Worm (Caenorhabditis elegans) whole organism, midembryonic: ENCODE results near the gene C35D6.4.

ENCODE experiments used
- T22C8.4 ChIP-seq: fragments of 200-800 bp; sonication (Bioruptor generic); IDR thresholded peaks from 2 replicates; pipeline ENCODE4 v1.3.6; 2022; ENCODE audit warnings: missing genetic modification characterization, missing compliant biosample characterization
- cog-1 ChIP-seq: sonication (generic microtip); optimal IDR thresholded peaks from 2 replicates; lab custom pipeline; 2016; ENCODE audit warnings: missing genetic modification characterization, missing compliant biosample characterization
- flt-1 ChIP-seq: fragments of 200-800 bp; sonication (Bioruptor generic); IDR thresholded peaks from 2 replicates; pipeline ENCODE4 v1.3.6; 2022; ENCODE audit warnings: missing genetic modification characterization, missing compliant biosample characterization
- klf-2 ChIP-seq: fragments of 200-800 bp; sonication (Bioruptor generic); conservative IDR thresholded peaks from 2 replicates; pipeline ENCODE4 v1.3.6; 2022; ENCODE audit warnings: missing genetic modification reagents, missing genetic modification characterization, missing compliant biosample characterization
- med-1 ChIP-seq: sonication (generic microtip); optimal IDR thresholded peaks from 2 replicates; lab custom pipeline; 2017; ENCODE audit warnings: missing genetic modification characterization, mild to moderate bottlenecking, missing compliant biosample characterization, antibody characterized with exemption, missing genetic modification reagents; ENCODE audit not compliant: insufficient read depth
- ref-1 ChIP-seq: fragments of 200-800 bp; sonication (Bioruptor generic); conservative IDR thresholded peaks from 2 replicates; pipeline ENCODE4 v1.3.6; 2022; ENCODE audit warnings: missing genetic modification reagents, missing genetic modification characterization, missing compliant biosample characterization
- tab-1 ChIP-seq: fragments of 200-800 bp; sonication (Bioruptor generic); IDR thresholded peaks from 2 replicates; pipeline ENCODE4 v1.3.6; 2022; ENCODE audit warnings: missing genetic modification characterization, missing compliant biosample characterization
- ztf-23 ChIP-seq: fragments of 200-800 bp; sonication (Bioruptor generic); IDR thresholded peaks from 2 replicates; pipeline ENCODE4 v1.3.6; 2022; ENCODE audit warnings: missing genetic modification reagents, missing genetic modification characterization, missing compliant biosample characterization
- ztf-29 ChIP-seq: fragments of 200-800 bp; sonication (Bioruptor generic); IDR thresholded peaks from 2 replicates; pipeline ENCODE4 v1.3.6; 2022; ENCODE audit warnings: missing genetic modification reagents, missing genetic modification characterization, missing compliant biosample characterization

C35D6.4 gene

DNA sequence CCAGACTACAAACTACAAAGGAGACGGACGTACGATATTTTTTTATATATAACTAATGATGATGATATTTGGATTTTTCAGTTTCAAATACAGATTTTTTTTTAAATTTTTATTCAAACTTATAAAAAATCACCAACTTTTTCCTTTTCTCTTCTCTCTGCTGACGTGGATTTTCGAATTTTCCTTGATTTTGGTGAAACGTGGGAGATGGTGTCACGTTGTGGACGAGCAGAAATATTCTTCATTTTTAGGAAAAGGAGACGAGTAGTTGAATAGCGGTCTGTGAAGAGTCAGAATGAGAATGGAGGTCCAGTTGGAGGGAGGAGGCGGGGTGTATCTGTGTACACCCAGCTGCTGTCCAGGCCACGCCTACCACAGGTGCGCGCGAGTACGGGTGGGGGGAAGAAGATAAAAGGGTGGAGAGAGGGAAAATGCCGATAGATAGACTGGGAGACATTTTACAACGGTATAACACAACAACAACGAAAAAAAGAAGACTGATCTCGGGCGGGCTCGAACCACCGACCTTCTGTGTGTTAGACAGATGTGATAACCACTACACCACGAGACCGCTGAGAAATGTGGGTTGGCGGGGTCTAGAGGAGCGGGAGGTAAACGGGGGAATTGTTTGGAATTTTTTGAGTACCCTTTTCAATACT is 31.3 kb downstream of the C35D6.4 start, which contains the start of gene Y7A9D.1:
Y7A9D.1 (minus strand) TSS at position 283 of the 659 bp plus-strand sequence.
- TF ChIP-seq cog-1 (tag; lab: Kevin White, UChicago) (peak; percentile 78), flt-1 (GFP tag; lab: Robert Waterston, UW) (peak; percentile 90), med-1 (no peak), ztf-29 (peak; percentile 77), T22C8.4 (GFP tag; lab: Robert Waterston, UW) (peak; percentile 80), klf-2 (GFP tag; lab: Robert Waterston, UW) (0 out of 2 replicates have a peak, but pooled peaks have one; percentile 52), ref-1 (GFP tag; lab: Robert Waterston, UW) (peak; percentile 68), ztf-23 (GFP tag; lab: Robert Waterston, UW) (peak; percentile 87), tab-1 (GFP tag; lab: Robert Waterston, UW) (peak; percentile 83)

DNA sequence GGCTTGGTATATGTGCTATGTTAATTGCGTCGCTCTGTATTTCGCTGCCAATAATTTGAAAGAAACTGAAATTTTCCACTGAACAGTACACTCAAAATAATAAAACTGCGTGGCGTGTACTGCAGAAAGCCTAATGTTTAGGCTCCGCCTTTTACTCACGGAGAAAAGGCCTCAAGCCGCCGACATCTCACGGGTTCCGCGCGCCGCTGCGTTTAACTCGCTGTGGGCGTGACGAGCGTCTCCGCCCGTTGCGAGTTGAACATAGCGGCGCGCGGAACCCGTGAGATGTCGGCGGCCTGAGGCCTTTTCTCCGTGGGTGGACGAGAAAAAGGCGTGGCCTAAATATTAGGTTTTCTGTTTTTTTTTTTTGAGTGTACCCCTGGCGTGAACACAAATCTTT is 33.9 kb downstream of the C35D6.4 start:
- TF ChIP-seq tab-1 (GFP tag; lab: Robert Waterston, UW) = no peak
- no peak for TF ChIP-seq ztf-29
- TF ChIP-seq med-1 = no peak
- no peak for TF ChIP-seq klf-2 (GFP tag; lab: Robert Waterston, UW)
- TF ChIP-seq cog-1 (tag; lab: Kevin White, UChicago) = no peak
- no peak for TF ChIP-seq T22C8.4 (GFP tag; lab: Robert Waterston, UW)
- no peak for TF ChIP-seq ztf-23 (GFP tag; lab: Robert Waterston, UW)
- no peak for TF ChIP-seq flt-1 (GFP tag; lab: Robert Waterston, UW)
- no peak for TF ChIP-seq ref-1 (GFP tag; lab: Robert Waterston, UW)

DNA sequence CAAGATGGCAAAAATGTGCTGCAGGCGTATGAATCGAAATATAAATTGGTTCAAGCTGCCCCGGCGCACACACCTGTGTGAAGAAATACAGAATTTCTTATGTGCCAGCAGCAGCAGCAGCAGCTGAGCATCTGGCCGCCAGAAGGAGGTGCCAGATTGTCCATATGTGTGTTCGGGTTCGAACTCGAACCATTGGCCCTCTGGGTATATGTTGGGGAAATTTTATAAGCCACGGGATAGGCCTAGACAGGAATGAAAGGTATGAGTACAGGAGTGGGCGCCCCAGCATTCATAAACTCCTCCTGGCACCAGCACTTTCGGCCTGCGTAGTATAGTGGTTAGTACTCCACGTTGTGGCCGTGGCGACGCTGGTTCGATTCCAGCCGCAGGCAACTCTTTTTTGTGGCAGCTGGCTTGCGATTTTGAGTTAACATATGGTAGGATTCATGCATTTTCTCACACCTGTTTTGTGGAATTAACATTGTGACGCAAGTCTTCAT is 37.4 kb downstream of the C35D6.4 start:
- TF ChIP-seq cog-1 (tag; lab: Kevin White, UChicago) (no peak), ztf-29 (0 out of 2 replicates have a peak, but pooled peaks have one; percentile 22), med-1 (no peak), ztf-23 (GFP tag; lab: Robert Waterston, UW) (peak; percentile 83), tab-1 (GFP tag; lab: Robert Waterston, UW) (peak; percentile 77), flt-1 (GFP tag; lab: Robert Waterston, UW) (peak; percentile 71; the same call in 1 of the 2 replicates), ref-1 (GFP tag; lab: Robert Waterston, UW) (peak; percentile 69; the same call in 1 of the 2 replicates), klf-2 (GFP tag; lab: Robert Waterston, UW) (0 out of 2 replicates have a peak, but pooled peaks have one; percentile 46), T22C8.4 (GFP tag; lab: Robert Waterston, UW) (peak; percentile 71)

DNA sequence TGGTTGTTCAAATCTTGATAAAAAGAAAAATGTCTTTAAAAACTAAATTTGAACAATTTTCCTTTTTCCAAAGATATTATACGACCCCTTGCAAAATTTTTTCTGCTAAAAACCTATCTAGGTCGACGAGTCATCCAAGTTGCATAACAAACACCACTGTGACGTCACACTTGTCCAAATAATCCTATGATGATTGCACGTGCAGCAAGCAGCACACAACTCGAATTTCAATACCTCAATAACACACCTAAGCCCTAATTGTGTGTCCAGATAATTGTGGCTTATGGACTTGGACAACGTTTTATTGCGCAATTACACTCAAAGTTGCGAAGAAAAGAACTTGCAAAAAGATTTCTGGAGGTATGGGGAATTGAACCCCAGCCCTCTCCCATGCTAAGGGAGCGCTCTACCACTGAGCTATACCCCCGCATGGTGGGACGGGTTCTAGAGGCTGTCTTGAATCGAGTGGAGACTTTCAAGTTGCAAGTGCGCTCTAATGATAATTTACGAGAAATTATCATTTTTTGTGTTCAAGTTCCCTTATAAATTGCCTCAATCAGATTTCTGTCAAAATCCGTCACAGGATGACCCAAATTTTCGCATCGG is 38.2 kb downstream of the C35D6.4 start:
- no peak for TF ChIP-seq med-1
- no peak; the same call in 1 of the 2 replicates for TF ChIP-seq ref-1 (GFP tag; lab: Robert Waterston, UW)
- 0 out of 2 replicates have a peak, but pooled peaks have one; percentile 36 for TF ChIP-seq tab-1 (GFP tag; lab: Robert Waterston, UW)
- peak; percentile 77 for TF ChIP-seq flt-1 (GFP tag; lab: Robert Waterston, UW)
- TF ChIP-seq ztf-23 (GFP tag; lab: Robert Waterston, UW) = peak; percentile 59; the same call in 1 of the 2 replicates
- TF ChIP-seq T22C8.4 (GFP tag; lab: Robert Waterston, UW) = no peak
- 0 out of 2 replicates have a peak, but pooled peaks have one; percentile 27 for TF ChIP-seq klf-2 (GFP tag; lab: Robert Waterston, UW)
- no peak for TF ChIP-seq ztf-29

DNA sequence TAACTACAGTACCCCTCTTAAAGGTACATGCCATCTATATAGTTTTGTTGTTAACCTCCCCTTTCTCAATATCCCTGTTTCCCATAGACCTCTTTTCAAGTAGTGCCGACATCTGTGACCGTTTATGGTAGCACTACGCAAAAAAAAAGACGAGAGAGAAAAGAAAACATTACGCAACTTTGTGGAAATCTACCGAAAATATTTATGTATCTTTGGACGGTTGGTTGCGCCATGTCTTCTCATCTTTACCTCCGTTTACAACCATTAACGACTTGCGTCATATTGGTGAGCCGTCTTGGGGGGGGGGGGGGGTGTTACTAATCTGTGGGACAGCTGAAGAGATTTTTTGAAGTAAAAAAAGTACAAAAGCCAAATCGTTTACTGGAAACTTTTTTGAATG is 40.7 kb downstream of the C35D6.4 start:
- TF ChIP-seq tab-1 (GFP tag; lab: Robert Waterston, UW) (no peak), ztf-29 (no peak), flt-1 (GFP tag; lab: Robert Waterston, UW) (no peak), med-1 (no peak), ztf-23 (GFP tag; lab: Robert Waterston, UW) (no peak), klf-2 (GFP tag; lab: Robert Waterston, UW) (no peak), ref-1 (GFP tag; lab: Robert Waterston, UW) (no peak), T22C8.4 (GFP tag; lab: Robert Waterston, UW) (no peak), cog-1 (tag; lab: Kevin White, UChicago) (no peak)

DNA sequence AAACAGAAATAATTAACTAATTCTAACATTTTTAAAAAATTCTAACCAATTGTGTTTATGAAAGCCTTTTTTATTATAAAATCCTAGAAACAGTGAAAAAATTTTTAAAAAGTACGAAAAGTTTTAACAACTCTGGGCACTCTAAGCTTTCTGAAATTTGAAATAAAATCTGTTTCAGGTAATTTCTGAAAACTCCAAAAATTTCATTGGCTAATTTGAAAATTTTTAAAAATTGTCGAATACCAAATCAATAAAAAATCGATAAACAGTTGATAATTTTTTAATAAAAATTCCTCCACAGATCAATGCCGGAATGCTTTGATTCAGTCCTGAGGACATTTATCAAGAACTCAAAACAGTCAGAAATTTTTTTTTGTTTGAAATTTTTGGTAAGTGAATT is 42.9 kb downstream of the C35D6.4 start, which contains the start of gene Y65A5A.24:
Y65A5A.24 (plus strand) TSS at position 301 of the 400 bp plus-strand sequence.
- TF ChIP-seq tab-1 (GFP tag; lab: Robert Waterston, UW) (no peak), med-1 (no peak), flt-1 (GFP tag; lab: Robert Waterston, UW) (no peak), cog-1 (tag; lab: Kevin White, UChicago) (no peak), ztf-23 (GFP tag; lab: Robert Waterston, UW) (no peak), T22C8.4 (GFP tag; lab: Robert Waterston, UW) (no peak)

DNA sequence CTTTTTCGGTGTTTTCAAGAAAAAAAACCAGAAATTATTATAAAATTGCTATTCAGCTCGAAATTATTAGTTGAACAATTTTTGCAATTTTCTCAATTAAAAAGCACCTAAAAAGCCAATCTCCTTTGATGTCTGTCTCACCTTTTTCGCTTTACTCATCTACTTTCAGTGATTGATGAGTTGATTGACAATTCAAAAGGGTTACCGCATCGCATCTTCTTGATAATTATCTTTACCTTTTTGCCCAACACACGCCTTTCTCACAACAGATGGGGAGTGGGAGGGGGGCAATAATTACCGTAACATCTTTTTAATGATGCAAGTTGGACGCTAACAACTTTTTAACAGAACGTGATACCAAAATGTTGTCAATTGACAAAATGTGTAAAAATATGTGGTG is 45.9 kb downstream of the C35D6.4 start:
- TF ChIP-seq med-1 = no peak
- no peak for TF ChIP-seq tab-1 (GFP tag; lab: Robert Waterston, UW)
- no peak for TF ChIP-seq ztf-29
- no peak for TF ChIP-seq cog-1 (tag; lab: Kevin White, UChicago)
- TF ChIP-seq T22C8.4 (GFP tag; lab: Robert Waterston, UW) = no peak
- TF ChIP-seq klf-2 (GFP tag; lab: Robert Waterston, UW) = no peak
- TF ChIP-seq ref-1 (GFP tag; lab: Robert Waterston, UW) = no peak
- TF ChIP-seq flt-1 (GFP tag; lab: Robert Waterston, UW) = no peak
- no peak for TF ChIP-seq ztf-23 (GFP tag; lab: Robert Waterston, UW)

DNA sequence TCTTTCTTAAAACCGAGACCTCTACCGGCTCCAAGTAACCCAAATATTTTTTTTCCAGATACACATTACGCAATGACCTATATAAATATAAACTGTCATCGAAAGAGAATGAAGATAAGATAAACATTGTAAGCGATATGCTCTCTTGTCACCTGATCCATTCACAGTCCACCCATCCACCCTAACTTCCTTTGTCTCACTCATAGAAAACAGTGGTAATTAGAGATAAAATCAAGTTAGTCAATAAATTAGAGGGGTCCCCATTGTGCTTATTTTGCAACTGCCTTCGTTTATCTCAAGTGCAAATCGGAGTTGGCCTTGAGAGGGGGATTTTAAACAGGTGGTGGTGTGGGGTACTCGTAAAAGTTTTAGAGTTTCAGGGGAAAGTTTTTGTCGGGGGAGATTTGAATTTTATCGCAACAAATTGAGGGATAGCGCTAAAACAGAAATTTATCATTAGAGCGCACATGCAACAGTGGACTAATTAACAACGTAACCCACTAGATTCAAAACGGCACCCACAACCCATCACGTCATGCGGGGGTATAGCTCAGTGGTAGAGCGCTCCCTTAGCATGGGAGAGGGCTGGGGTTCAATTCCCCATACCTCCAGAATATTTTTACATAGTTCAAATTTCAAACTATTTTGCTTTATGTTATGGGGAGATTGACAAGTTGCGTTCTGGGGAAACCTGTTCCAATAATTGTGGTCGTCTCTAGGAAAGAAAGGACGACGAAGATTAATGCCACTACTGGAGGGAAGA is 47.2 kb downstream of the C35D6.4 start:
- TF ChIP-seq tab-1 (GFP tag; lab: Robert Waterston, UW) (peak; percentile 87), ref-1 (GFP tag; lab: Robert Waterston, UW) (peak; percentile 58), ztf-29 (0 out of 2 replicates have a peak, but pooled peaks have one; percentile 46), cog-1 (tag; lab: Kevin White, UChicago) (no peak), flt-1 (GFP tag; lab: Robert Waterston, UW) (peak; percentile 91), T22C8.4 (GFP tag; lab: Robert Waterston, UW) (peak; percentile 71), med-1 (peak; percentile 14), klf-2 (GFP tag; lab: Robert Waterston, UW) (peak; percentile 59; the same call in 1 of the 2 replicates), ztf-23 (GFP tag; lab: Robert Waterston, UW) (peak; percentile 81)
